Worm (Caenorhabditis elegans) whole organism, L4 larva: ENCODE data around the gene ckk-1.

ENCODE experiments used
- Y48G9A.11 ChIP-seq: fragments of 200-800 bp; sonication (Bioruptor generic); IDR thresholded peaks from 2 replicates; pipeline ENCODE4 v1.3.6; 2022; ENCODE audit warnings: missing genetic modification reagents, missing genetic modification characterization, missing compliant biosample characterization
- ama-1 ChIP-seq: fragments of 150-350 bp; optimal IDR thresholded peaks from 2 replicates; lab custom pipeline; 2014; ENCODE audit warnings: inconsistent platforms, mixed read lengths
- attf-4 ChIP-seq: sonication (generic microtip); optimal IDR thresholded peaks from 3 replicates; lab custom pipeline; 2017; ENCODE audit warnings: missing biosample characterization, missing genetic modification characterization
- ctbp-1 ChIP-seq: fragments of 200-800 bp; sonication (Bioruptor generic); IDR thresholded peaks from 2 replicates; pipeline ENCODE4 v1.3.6; 2022; ENCODE audit warnings: missing genetic modification reagents, missing genetic modification characterization, missing compliant biosample characterization
- fkh-10 ChIP-seq: fragments of 150-350 bp; optimal IDR thresholded peaks from 2 replicates; lab custom pipeline; 2014; ENCODE audit warnings: missing biosample characterization, missing genetic modification reagents, missing genetic modification characterization
- lin-39 ChIP-seq: fragments of 150-350 bp; optimal IDR thresholded peaks from 2 replicates; lab custom pipeline; 2014; ENCODE audit warnings: missing biosample characterization, missing genetic modification reagents, missing genetic modification characterization
- lsy-2 ChIP-seq, 2 experiments: fragments of 150-350 bp in 1 of 2; sonication (generic microtip) in 1 of 2; optimal IDR thresholded peaks; 2 replicates each; lab custom pipeline; 2014 to 2017; ENCODE audit warnings: missing biosample characterization in 2 of 2, missing genetic modification characterization in 2 of 2
- madf-5 ChIP-seq, 2 experiments: fragments of 200-800 bp; sonication (Bioruptor generic); IDR thresholded peaks; 2 replicates each; pipeline ENCODE4 v1.3.6; 2022; ENCODE audit warnings: missing compliant biosample characterization in 2 of 2, missing genetic modification characterization in 2 of 2
- pha-4 ChIP-seq, 2 experiments: fragments of 150-350 bp in 1 of 2; fragments of 200-800 bp in 1 of 2; sonication (Bioruptor generic) in 1 of 2; IDR thresholded peaks in 1 of 2; optimal IDR thresholded peaks in 1 of 2; 2 replicates each; pipeline versions ENCODE4 v1.3.6 to Lab custom; 2014 to 2022; ENCODE audit warnings: missing genetic modification characterization in 2 of 2, missing genetic modification reagents in 2 of 2, missing biosample characterization in 1 of 2, missing compliant biosample characterization in 1 of 2
- rbr-2 ChIP-seq: sonication (generic microtip); optimal IDR thresholded peaks from 2 replicates; lab custom pipeline; 2016; ENCODE audit warnings: missing genotype, missing genetic modification characterization, missing compliant biosample characterization
- spr-1 ChIP-seq: sonication (generic microtip); optimal IDR thresholded peaks from 2 replicates; lab custom pipeline; 2016; ENCODE audit warnings: mild to moderate bottlenecking, missing genetic modification characterization, missing compliant biosample characterization
- spr-3 ChIP-seq: fragments of 200-800 bp; sonication (Bioruptor generic); optimal IDR thresholded peaks from 2 replicates; lab custom pipeline; 2018; ENCODE audit warnings: mild to moderate bottlenecking, missing genetic modification characterization, missing compliant biosample characterization
- unc-130 ChIP-seq: sonication (generic microtip); optimal IDR thresholded peaks from 2 replicates; lab custom pipeline; 2016; ENCODE audit warnings: missing genetic modification reagents, missing genetic modification characterization, missing compliant biosample characterization
- zag-1 ChIP-seq: fragments of 150-350 bp; optimal IDR thresholded peaks from 2 replicates; lab custom pipeline; 2014; ENCODE audit warnings: missing biosample characterization, missing genetic modification characterization

- TF ChIP-seq madf-5 (GFP tag; IDR thresholded peaks at IDR 0.05; lab: Robert Waterston, UW) (no peak), attf-4 (tag; lab: Kevin White, UChicago) (no peak), fkh-10 (no peak), rbr-2 (no peak), spr-1 (no peak), zag-1 (tag; lab: Kevin White, UChicago) (no peak), spr-3 (no peak), unc-130 (GFP tag; lab: Kevin White, UChicago) (no peak), pha-4 (GFP tag; IDR thresholded peaks at IDR 0.05; lab: Robert Waterston, UW) (no peak), pha-4 (tag; optimal IDR thresholded peaks at IDR 0.05; lab: Kevin White, UChicago) (no peak), lin-39 (tag; lab: Kevin White, UChicago) (no peak), Y48G9A.11 (no peak), ctbp-1 (no peak), ama-1 (lab: Kevin White, UChicago) (no peak), lsy-2 (tag; optimal IDR thresholded peaks at IDR 0.05; lab: Kevin White, UChicago) (no peak)
Observed at ce11 chrIII:5701491-5701890, 66.2 kb downstream of the ckk-1 start.
